Worm (Caenorhabditis elegans): Measurements from ENCODE around the gene exc-13.
"Not testable (repeated sequence)": the region's sequence is repeated elsewhere in the genome, so short reads cannot be mapped to it uniquely, and the experiment has no call there.

exc-13 gene

ce11 chrV:7341942-7342341 lies 23.1 kb upstream of the exc-13 start, which contains the start of the genes nhr-263 and nhr-148:
Gene nhr-263 (minus strand): TSS chrV:7342042.
Gene nhr-148 (plus strand): TSS chrV:7342156.
- no peak for TF ChIP-seq nhr-28 (tag; optimal IDR thresholded peaks at IDR 0.05)
- TF ChIP-seq dmd-9 (GFP tag; IDR thresholded peaks at IDR 0.05), result no peak
- no peak for TF ChIP-seq F37D6.2 (tag; optimal IDR thresholded peaks at IDR 0.05)
- no peak for TF ChIP-seq set-16 (GFP tag; IDR thresholded peaks at IDR 0.05)
- no peak for TF ChIP-seq F49E8.2 (tag; optimal IDR thresholded peaks at IDR 0.05; ENCODE audit: borderline replicate concordance)
- no peak for TF ChIP-seq duxl-1 (tag; optimal IDR thresholded peaks at IDR 0.05; ENCODE audit: poor library complexity)

ce11 chrV:7343522-7343921 lies 21.5 kb upstream of the exc-13 start, which contains the start of gene srh-244:
Gene srh-244 (plus strand): TSS chrV:7343822.
- no peak for TF ChIP-seq nhr-102 (tag; optimal IDR thresholded peaks at IDR 0.05)
- TF ChIP-seq zfp-2 (tag; optimal IDR thresholded peaks at IDR 0.05), result no peak
- no peak for TF ChIP-seq lir-3 (tag; optimal IDR thresholded peaks at IDR 0.05)
- no peak for TF ChIP-seq daf-19 (GFP tag; conservative IDR thresholded peaks at IDR 0.05)
- no peak for TF ChIP-seq nhr-111 (GFP tag; optimal IDR thresholded peaks at IDR 0.05)
- TF ChIP-seq F49E8.2 (tag; optimal IDR thresholded peaks at IDR 0.05; ENCODE audit: borderline replicate concordance), result no peak
- peak in 1 of 2 experiments; percentile 62 for TF ChIP-seq unc-62 (GFP tag; optimal IDR thresholded peaks at IDR 0.05 in 1 of 2)
- no peak for TF ChIP-seq unc-62 (tag; optimal IDR thresholded peaks at IDR 0.05)
- TF ChIP-seq ceh-32 (tag; optimal IDR thresholded peaks at IDR 0.05; ENCODE audit: poor library complexity), result no peak
- no peak for TF ChIP-seq zip-2 (tag; optimal IDR thresholded peaks at IDR 0.05)

ce11 chrV:7345494-7345893 lies 19.6 kb upstream of the exc-13 start, which contains the start of gene nhr-147:
Gene nhr-147 (plus strand): TSS chrV:7345794.
- TF ChIP-seq fos-1 (tag; optimal IDR thresholded peaks at IDR 0.05); lin-29 (GFP tag; IDR thresholded peaks at IDR 0.05); D1046.2 (GFP tag; IDR thresholded peaks at IDR 0.05): not testable (repeated sequence)

ce11 chrV:7349541-7349940 lies 15.5 kb upstream of the exc-13 start, which contains the start of gene nhr-149:
Gene nhr-149 (minus strand): TSS chrV:7349641.
- TF ChIP-seq nhr-10 (tag; optimal IDR thresholded peaks at IDR 0.05), result no peak
- TF ChIP-seq nhr-102 (tag; optimal IDR thresholded peaks at IDR 0.05), result no peak
- no peak for TF ChIP-seq mes-2 (tag; optimal IDR thresholded peaks at IDR 0.05; ENCODE audit: poor library complexity, severe bottlenecking)
- no peak for TF ChIP-seq nhr-76 (tag; optimal IDR thresholded peaks at IDR 0.05)
- no peak for TF ChIP-seq egl-27 (tag; optimal IDR thresholded peaks at IDR 0.05)
- TF ChIP-seq nhr-111 (GFP tag; optimal IDR thresholded peaks at IDR 0.05), result no peak
- TF ChIP-seq ceh-62 (tag; optimal IDR thresholded peaks at IDR 0.05), result no peak
- no peak for TF ChIP-seq lin-38 (GFP tag; IDR thresholded peaks at IDR 0.05)
- TF ChIP-seq tag-97 (GFP tag; IDR thresholded peaks at IDR 0.05), result no peak
- TF ChIP-seq ceh-44 (GFP tag; IDR thresholded peaks at IDR 0.05), result no peak
- no peak for TF ChIP-seq ama-1 (optimal IDR thresholded peaks at IDR 0.05)
- TF ChIP-seq daf-12 (tag; optimal IDR thresholded peaks at IDR 0.05), result no peak
- no peak for TF ChIP-seq ceh-28 (tag; optimal IDR thresholded peaks at IDR 0.05)

ce11 chrV:7352186-7353053 lies 12.6 kb upstream of the exc-13 start, which contains the start of the genes srh-231 and srh-275:
Gene srh-231 (minus strand): TSS chrV:7352236.
Gene srh-275 (plus strand): TSS chrV:7353003.
- TF ChIP-seq egl-27 (tag; optimal IDR thresholded peaks at IDR 0.05) (no peak), lin-1 (GFP tag; IDR thresholded peaks at IDR 0.05) (no peak), aha-1 (tag) (peak; percentile 92)
